Fruit fly (Drosophila melanogaster): Measurements from ENCODE around the gene moody.

DNA sequence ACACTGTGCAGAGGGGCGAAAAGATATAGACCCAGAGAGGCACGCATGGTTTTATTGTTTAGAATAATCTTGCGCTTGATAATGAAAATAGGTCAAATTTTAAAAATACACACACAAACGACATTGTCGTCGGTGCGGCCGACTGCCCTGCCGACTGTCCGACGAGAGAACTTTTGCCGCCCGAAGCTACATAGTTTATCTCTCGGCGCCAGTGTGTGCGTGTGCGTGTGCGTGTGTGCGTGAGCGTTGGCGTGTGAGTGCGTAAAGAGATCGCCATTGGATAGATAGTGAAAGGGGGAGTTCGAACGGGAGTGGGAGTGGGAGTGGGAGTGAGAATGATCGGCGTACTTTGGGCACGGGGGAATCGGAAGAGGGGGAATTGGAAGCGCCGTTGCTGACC, 54.3 kb downstream of the moody start:
- no peak for TF ChIP-seq Sp1 (GFP tag; optimal IDR thresholded peaks at IDR 0.05)
- no peak for TF ChIP-seq sage (GFP tag; optimal IDR thresholded peaks at IDR 0.05)
- TF ChIP-seq Myc (optimal IDR thresholded peaks at IDR 0.05) = no peak
- TF ChIP-seq usp (GFP tag; optimal IDR thresholded peaks at IDR 0.05) = no peak
- TF ChIP-seq psq (GFP tag; optimal IDR thresholded peaks at IDR 0.05) = no peak
- no peak for TF ChIP-seq HLH106 (tag; optimal IDR thresholded peaks at IDR 0.05)
- TF ChIP-seq CrebA (GFP tag; optimal IDR thresholded peaks at IDR 0.05; ENCODE audit: borderline replicate concordance) = no peak
- no peak for TF ChIP-seq tai (GFP tag; optimal IDR thresholded peaks at IDR 0.05)
- TF ChIP-seq Dif (GFP tag; optimal IDR thresholded peaks at IDR 0.05; ENCODE audit: partially characterized antibody) = no peak
- TF ChIP-seq Rel (GFP tag; optimal IDR thresholded peaks at IDR 0.05) = no peak
- no peak for TF ChIP-seq Rel (tag; optimal IDR thresholded peaks at IDR 0.05)
- TF ChIP-seq Jra (GFP tag; optimal IDR thresholded peaks at IDR 0.05) = no peak

Data from whole organism, wandering third instar larva.